In genomic region chr2L:414593-415399, dm6 we compare ENCODE assay signal across 1 fruit fly cellular context.
TF ChIP-seq lines count a peak whose summit lies in the region.

Gene AP-2alpha (minus strand): TSS chr2L:414777.
Gene ebi (plus strand): TSS chr2L:415067.

TF ChIP-seq in whole organism, embryonic, 481 proteins besides CTCF, POLR2A, EP300 and RAD21 (continued from another document):
- TF ChIP-seq HmgZ (tag; optimal IDR thresholded peaks at IDR 0.05; lab: Kevin White, UChicago) (peak; percentile 89), Dip3 (GFP tag; optimal IDR thresholded peaks at IDR 0.05; lab: Kevin White, UChicago) (peak; percentile 92), Trl (optimal IDR thresholded peaks at IDR 0.05; lab: Kevin White, UChicago) (no peak), Trl (GFP tag; optimal IDR thresholded peaks at IDR 0.05; lab: Kevin White, UChicago) (peak; percentile 90), CG10267 (tag; optimal IDR thresholded peaks at IDR 0.05; lab: Kevin White, UChicago) (peak; percentile 78), CG8478 (optimal IDR thresholded peaks at IDR 0.05; lab: Kevin White, UChicago) (no peak), CG6813 (GFP tag; optimal IDR thresholded peaks at IDR 0.05; lab: Kevin White, UChicago) (peak; percentile 44), TFAM (GFP tag; optimal IDR thresholded peaks at IDR 0.05; lab: Kevin White, UChicago) (no peak), NC2α (GFP tag; optimal IDR thresholded peaks at IDR 0.05; lab: Kevin White, UChicago) (peak; percentile 84), Hr78 (GFP tag; optimal IDR thresholded peaks at IDR 0.05; lab: Kevin White, UChicago) (no peak), ci (GFP tag; IDR thresholded peaks at IDR 0.05; lab: Robert Waterston, UW) (peak; percentile 85), phol (tag; optimal IDR thresholded peaks at IDR 0.05; lab: Kevin White, UChicago) (peak; percentile 98), row (GFP tag; IDR thresholded peaks at IDR 0.05; lab: Robert Waterston, UW) (peak; percentile 98), cg (GFP tag; optimal IDR thresholded peaks at IDR 0.05; lab: Kevin White, UChicago) (no peak), CG43689 (GFP tag; IDR thresholded peaks at IDR 0.05; lab: Robert Waterston, UW) (peak; percentile 63; the same call in 1 of the 2 replicates), CG2875 (GFP tag; optimal IDR thresholded peaks at IDR 0.05; lab: Kevin White, UChicago) (peak; percentile 33), Hand (GFP tag; optimal IDR thresholded peaks at IDR 0.05; lab: Kevin White, UChicago) (peak; percentile 58), ems (GFP tag; optimal IDR thresholded peaks at IDR 0.05; lab: Kevin White, UChicago) (peak; percentile 85), Mad (GFP tag; optimal IDR thresholded peaks at IDR 0.05; lab: Kevin White, UChicago) (peak; percentile 84), btn (GFP tag; optimal IDR thresholded peaks at IDR 0.05; lab: Kevin White, UChicago) (peak; percentile 80), PHDP (tag; optimal IDR thresholded peaks at IDR 0.05; lab: Kevin White, UChicago) (peak; percentile 88), dpn (GFP tag; optimal IDR thresholded peaks at IDR 0.05; lab: Kevin White, UChicago) (peak; percentile 94), CG6689 (GFP tag; IDR thresholded peaks at IDR 0.05; lab: Robert Waterston, UW) (peak; percentile 100), CG11560 (tag; IDR thresholded peaks at IDR 0.05; lab: Robert Waterston, UW) (peak; percentile 82), CG4617 (GFP tag; optimal IDR thresholded peaks at IDR 0.05; lab: Kevin White, UChicago; ENCODE audit: borderline replicate concordance) (peak; percentile 87), Elba2 (GFP tag; optimal IDR thresholded peaks at IDR 0.05; lab: Kevin White, UChicago) (peak; percentile 63), Scr (GFP tag; IDR thresholded peaks at IDR 0.05; lab: Robert Waterston, UW; ENCODE audit: partially characterized antibody) (no peak; the same call in 1 of the 2 replicates), Nf-YA (GFP tag; IDR thresholded peaks at IDR 0.05; lab: Robert Waterston, UW) (peak; percentile 41; the same call in 1 of the 2 replicates), Sox102F (GFP tag; optimal IDR thresholded peaks at IDR 0.05; lab: Kevin White, UChicago) (no peak), CG11456 (GFP tag; IDR thresholded peaks at IDR 0.05; lab: Robert Waterston, UW) (peak; percentile 86), Asciz (GFP tag; optimal IDR thresholded peaks at IDR 0.05; lab: Kevin White, UChicago) (peak; percentile 60), slp2 (GFP tag; optimal IDR thresholded peaks at IDR 0.05; lab: Kevin White, UChicago) (peak; percentile 91), CG10321 (GFP tag; IDR thresholded peaks at IDR 0.05; lab: Robert Waterston, UW) (peak; percentile 44; the same call in 1 of the 2 replicates), CG7987 (GFP tag; optimal IDR thresholded peaks at IDR 0.05; lab: Kevin White, UChicago) (no peak), maf-S (GFP tag; optimal IDR thresholded peaks at IDR 0.05; lab: Kevin White, UChicago) (peak; percentile 93), odd (GFP tag; optimal IDR thresholded peaks at IDR 0.05; lab: Kevin White, UChicago) (peak; percentile 60), NFAT (GFP tag; IDR thresholded peaks at IDR 0.05; lab: Robert Waterston, UW) (peak; percentile 80), CG8359 (GFP tag; optimal IDR thresholded peaks at IDR 0.05; lab: Kevin White, UChicago; ENCODE audit: borderline replicate concordance) (peak; percentile 57), Meics (GFP tag; optimal IDR thresholded peaks at IDR 0.05; lab: Kevin White, UChicago) (peak; percentile 76), tap (tag; optimal IDR thresholded peaks at IDR 0.05; lab: Kevin White, UChicago) (no peak), CG1603 (tag; optimal IDR thresholded peaks at IDR 0.05; lab: Kevin White, UChicago) (peak; percentile 90), CG11696 (GFP tag; IDR thresholded peaks at IDR 0.05; lab: Robert Waterston, UW) (0 out of 2 replicates have a peak, but pooled peaks have one; percentile 10), Hr3 (GFP tag; optimal IDR thresholded peaks at IDR 0.05; lab: Kevin White, UChicago) (peak; percentile 93), CG3995 (GFP tag; optimal IDR thresholded peaks at IDR 0.05; lab: Kevin White, UChicago) (peak; percentile 68), bcd (GFP tag; optimal IDR thresholded peaks at IDR 0.05; lab: Kevin White, UChicago) (peak; percentile 91), crp (GFP tag; optimal IDR thresholded peaks at IDR 0.05; lab: Kevin White, UChicago) (peak in 1 of 2 experiments; percentile 52), eyg (GFP tag; optimal IDR thresholded peaks at IDR 0.05; lab: Kevin White, UChicago) (peak; percentile 87), CG10462 (GFP tag; optimal IDR thresholded peaks at IDR 0.05; lab: Kevin White, UChicago) (peak; percentile 88), Rfx (GFP tag; IDR thresholded peaks at IDR 0.05; lab: Robert Waterston, UW) (peak; percentile 92), fu2 (GFP tag; optimal IDR thresholded peaks at IDR 0.05; lab: Kevin White, UChicago) (peak; percentile 96), lmd (GFP tag; IDR thresholded peaks at IDR 0.05; lab: Robert Waterston, UW) (peak; percentile 94), CG4854 (GFP tag; optimal IDR thresholded peaks at IDR 0.05; lab: Kevin White, UChicago) (peak; percentile 69), MBD-R2 (GFP tag; IDR thresholded peaks at IDR 0.05; lab: Robert Waterston, UW) (peak; percentile 78), CG12236 (GFP tag; optimal IDR thresholded peaks at IDR 0.05; lab: Kevin White, UChicago) (peak; percentile 77), HmgD (GFP tag; optimal IDR thresholded peaks at IDR 0.05; lab: Kevin White, UChicago) (peak; percentile 97), Sry-β (GFP tag; optimal IDR thresholded peaks at IDR 0.05; lab: Kevin White, UChicago) (peak; percentile 48), ranshi (GFP tag; IDR thresholded peaks at IDR 0.05; lab: Robert Waterston, UW) (peak; percentile 88; the same call in 1 of the 2 replicates), CG30431 (GFP tag; optimal IDR thresholded peaks at IDR 0.05; lab: Kevin White, UChicago) (peak; percentile 80), usp (GFP tag; optimal IDR thresholded peaks at IDR 0.05; lab: Kevin White, UChicago) (no peak), GATAe (GFP tag; conservative IDR thresholded peaks at IDR 0.05; lab: Robert Waterston, UW) (no peak), tx (GFP tag; optimal IDR thresholded peaks at IDR 0.05; lab: Kevin White, UChicago) (peak; percentile 92), CG17328 (GFP tag; IDR thresholded peaks at IDR 0.05; lab: Robert Waterston, UW) (peak; percentile 81), CG33557 (GFP tag; optimal IDR thresholded peaks at IDR 0.05; lab: Kevin White, UChicago) (peak; percentile 85), Dbx (GFP tag; IDR thresholded peaks at IDR 0.05; lab: Robert Waterston, UW) (peak; percentile 91), abd-A (tag; optimal IDR thresholded peaks at IDR 0.05; lab: Kevin White, UChicago) (no peak), CG13775 (GFP tag; optimal IDR thresholded peaks at IDR 0.05; lab: Kevin White, UChicago) (peak; percentile 92), hb (GFP tag; IDR thresholded peaks at IDR 0.05; lab: Robert Waterston, UW; ENCODE audit: partially characterized antibody) (no peak), BEAF-32 (GFP tag; optimal IDR thresholded peaks at IDR 0.05; lab: Kevin White, UChicago) (peak; percentile 59), CG17829 (tag; optimal IDR thresholded peaks at IDR 0.05; lab: Kevin White, UChicago) (peak; percentile 86), CG2678 (tag; optimal IDR thresholded peaks at IDR 0.05; lab: Kevin White, UChicago) (peak; percentile 86), CG8924 (tag; optimal IDR thresholded peaks at IDR 0.05; lab: Kevin White, UChicago) (peak; percentile 90), Dref (GFP tag; IDR thresholded peaks at IDR 0.05; lab: Robert Waterston, UW) (peak; percentile 35; the same call in 1 of the 2 replicates), Sox100B (GFP tag; optimal IDR thresholded peaks at IDR 0.05; lab: Kevin White, UChicago) (peak; percentile 74), Hey (tag; optimal IDR thresholded peaks at IDR 0.05; lab: Kevin White, UChicago) (peak; percentile 59), CG4424 (GFP tag; optimal IDR thresholded peaks at IDR 0.05; lab: Kevin White, UChicago) (peak; percentile 92), ap (GFP tag; IDR thresholded peaks at IDR 0.05; lab: Robert Waterston, UW) (peak; percentile 53), CG12104 (GFP tag; optimal IDR thresholded peaks at IDR 0.05; lab: Kevin White, UChicago) (peak; percentile 86), dysf (GFP tag; IDR thresholded peaks at IDR 0.05; lab: Robert Waterston, UW) (peak; percentile 93), Usf (GFP tag; optimal IDR thresholded peaks at IDR 0.05; lab: Kevin White, UChicago) (peak; percentile 77), CG7928 (GFP tag; optimal IDR thresholded peaks at IDR 0.05; lab: Kevin White, UChicago) (peak; percentile 98), H2.0 (GFP tag; IDR thresholded peaks at IDR 0.05; lab: Robert Waterston, UW) (peak; percentile 77; the same call in 1 of the 2 replicates), YL-1 (GFP tag; optimal IDR thresholded peaks at IDR 0.05; lab: Kevin White, UChicago) (peak; percentile 91), bbx (GFP tag; IDR thresholded peaks at IDR 0.05; lab: Robert Waterston, UW; ENCODE audit: partially characterized antibody) (no peak), Lim3 (GFP tag; IDR thresholded peaks at IDR 0.05; lab: Robert Waterston, UW) (peak; percentile 76), zen2 (GFP tag; IDR thresholded peaks at IDR 0.05; lab: Robert Waterston, UW; ENCODE audit: partially characterized antibody) (no peak), kni (GFP tag; optimal IDR thresholded peaks at IDR 0.05; lab: Kevin White, UChicago) (peak; percentile 57), D (optimal IDR thresholded peaks at IDR 0.05; lab: Kevin White, UChicago) (no peak), D (GFP tag; optimal IDR thresholded peaks at IDR 0.05; lab: Kevin White, UChicago) (peak; percentile 80), CG1024 (GFP tag; IDR thresholded peaks at IDR 0.05; lab: Robert Waterston, UW) (0 out of 2 replicates have a peak, but pooled peaks have one; percentile 24), Abd-B (GFP tag; optimal IDR thresholded peaks at IDR 0.05; lab: Kevin White, UChicago) (peak; percentile 91), CG12071 (GFP tag; optimal IDR thresholded peaks at IDR 0.05; lab: Kevin White, UChicago) (no peak), gsb-n (tag; optimal IDR thresholded peaks at IDR 0.05; lab: Kevin White, UChicago) (no peak), h (optimal IDR thresholded peaks at IDR 0.05; lab: Kevin White, UChicago) (no peak), nau (GFP tag; optimal IDR thresholded peaks at IDR 0.05; lab: Kevin White, UChicago) (no peak), Mes4 (GFP tag; optimal IDR thresholded peaks at IDR 0.05; lab: Kevin White, UChicago) (peak; percentile 91), CG7786 (GFP tag; optimal IDR thresholded peaks at IDR 0.05; lab: Kevin White, UChicago) (peak; percentile 95), CG10274 (GFP tag; optimal IDR thresholded peaks at IDR 0.05; lab: Kevin White, UChicago) (peak; percentile 63), Hsf (GFP tag; optimal IDR thresholded peaks at IDR 0.05; lab: Kevin White, UChicago) (peak; percentile 95), grn (GFP tag; optimal IDR thresholded peaks at IDR 0.05; lab: Kevin White, UChicago) (peak; percentile 44), CG7963 (GFP tag; IDR thresholded peaks at IDR 0.05; lab: Robert Waterston, UW; ENCODE audit: partially characterized antibody) (no peak), so (GFP tag; IDR thresholded peaks at IDR 0.05; lab: Robert Waterston, UW) (peak; percentile 72; the same call in 2 of the 3 replicates), vvl (GFP tag; IDR thresholded peaks at IDR 0.05; lab: Robert Waterston, UW) (peak; percentile 88), esg (GFP tag; conservative IDR thresholded peaks at IDR 0.05; lab: Robert Waterston, UW) (peak; percentile 92), prd (optimal IDR thresholded peaks at IDR 0.05; lab: Kevin White, UChicago) (no peak), prd (GFP tag; IDR thresholded peaks at IDR 0.05; lab: Robert Waterston, UW) (peak; percentile 95), otp (GFP tag; IDR thresholded peaks at IDR 0.05; lab: Robert Waterston, UW) (peak; percentile 78), lola (GFP tag; optimal IDR thresholded peaks at IDR 0.05; lab: Kevin White, UChicago) (peak in 1 of 3 experiments; percentile 84), wek (GFP tag; optimal IDR thresholded peaks at IDR 0.05; lab: Kevin White, UChicago) (no peak), CG10654 (GFP tag; optimal IDR thresholded peaks at IDR 0.05; lab: Kevin White, UChicago) (peak; percentile 79), Antp (GFP tag; optimal IDR thresholded peaks at IDR 0.05; lab: Kevin White, UChicago) (peak; percentile 95), gt (GFP tag; IDR thresholded peaks at IDR 0.05; lab: Robert Waterston, UW) (peak; percentile 77), CG32767 (GFP tag; IDR thresholded peaks at IDR 0.05; lab: Robert Waterston, UW) (peak; percentile 84), kay (GFP tag; optimal IDR thresholded peaks at IDR 0.05; lab: Kevin White, UChicago) (peak; percentile 62), CG16863 (GFP tag; optimal IDR thresholded peaks at IDR 0.05; lab: Kevin White, UChicago) (peak; percentile 93), tgo (GFP tag; IDR thresholded peaks at IDR 0.05; lab: Robert Waterston, UW) (peak; percentile 89), slou (GFP tag; optimal IDR thresholded peaks at IDR 0.05; lab: Kevin White, UChicago) (peak; percentile 86), CG7556 (GFP tag; optimal IDR thresholded peaks at IDR 0.05; lab: Kevin White, UChicago) (peak; percentile 78)
